Worm (Caenorhabditis elegans): ENCODE results near the gene mboa-1.

- TF ChIP-seq ttx-3 (tag; optimal IDR thresholded peaks at IDR 0.05) (no peak), che-1 (tag; optimal IDR thresholded peaks at IDR 0.05) (no peak), sox-4 (tag; optimal IDR thresholded peaks at IDR 0.05) (no peak), ceh-30 (tag; optimal IDR thresholded peaks at IDR 0.05) (no peak), dve-1 (tag; optimal IDR thresholded peaks at IDR 0.05) (no peak), pqm-1 (tag; optimal IDR thresholded peaks at IDR 0.05) (no peak), pha-2 (tag; optimal IDR thresholded peaks at IDR 0.05) (no peak), pat-9 (tag; optimal IDR thresholded peaks at IDR 0.05) (no peak), rnt-1 (tag; optimal IDR thresholded peaks at IDR 0.05) (no peak), lim-6 (tag; optimal IDR thresholded peaks at IDR 0.05) (no peak), nhr-11 (tag; optimal IDR thresholded peaks at IDR 0.05) (no peak)
Measured at ce11 chrX:16076470-16076869, 45.9 kb downstream of the mboa-1 start, which contains the start of gene C30F2.4.
